Worm (Caenorhabditis elegans): ENCODE results near the gene prx-6.

prx-6 gene

ce11 chrV:4731154-4731961 lies 11.5 kb upstream of the prx-6 start, which contains the start of gene F39G3.3 (continued):
- TF ChIP-seq nfya-1 (tag; optimal IDR thresholded peaks at IDR 0.05; ENCODE audit: insufficient read depth) (peak; percentile 72), ztf-4 (tag; optimal IDR thresholded peaks at IDR 0.05) (no peak), nhr-237 (tag; optimal IDR thresholded peaks at IDR 0.05) (no peak), ceh-28 (tag; optimal IDR thresholded peaks at IDR 0.05) (no peak), nhr-67 (tag; optimal IDR thresholded peaks at IDR 0.05) (no peak), nhr-11 (tag; optimal IDR thresholded peaks at IDR 0.05) (no peak)

- peak; percentile 36 for TF ChIP-seq lin-39 (tag; optimal IDR thresholded peaks at IDR 0.05)
- TF ChIP-seq nfya-1 (tag; optimal IDR thresholded peaks at IDR 0.05; ENCODE audit: insufficient read depth), result peak; percentile 27
- TF ChIP-seq lin-15B (tag; optimal IDR thresholded peaks at IDR 0.05), result no peak
Measured at ce11 chrV:4730075-4730474, 10.2 kb upstream of the prx-6 start, which contains the start of gene tig-2. Gene tig-2, minus strand, starts transcription at chrV:4730161.

ce11 chrV:4724453-4724852 lies 4.6 kb upstream of the prx-6 start, which contains the start of gene F39G3.4:
Gene F39G3.4, plus strand, starts transcription at chrV:4724753.
- no peak for TF ChIP-seq skn-1 (tag; optimal IDR thresholded peaks at IDR 0.05)
- TF ChIP-seq nhr-77 (tag; optimal IDR thresholded peaks at IDR 0.05), result no peak
- no peak for TF ChIP-seq lin-15B (tag; optimal IDR thresholded peaks at IDR 0.05)
- TF ChIP-seq mml-1 (tag; optimal IDR thresholded peaks at IDR 0.05), result no peak

- TF ChIP-seq nhr-77 (tag; optimal IDR thresholded peaks at IDR 0.05) (no peak), zag-1 (tag; optimal IDR thresholded peaks at IDR 0.05) (no peak), lin-15B (tag; optimal IDR thresholded peaks at IDR 0.05) (no peak), nhr-25 (tag; optimal IDR thresholded peaks at IDR 0.05) (no peak), R02D3.7 (tag; optimal IDR thresholded peaks at IDR 0.05) (no peak)
Measured at ce11 chrV:4722314-4722713, 2.4 kb upstream of the prx-6 start, which contains the start of gene F39G3.5. Gene F39G3.5, plus strand, starts transcription at chrV:4722614.

- peak; percentile 16 for TF ChIP-seq pha-4 (tag; optimal IDR thresholded peaks at IDR 0.05)
- no peak for TF ChIP-seq aly-2 (tag; optimal IDR thresholded peaks at IDR 0.05)
- peak; percentile 83 for TF ChIP-seq elt-2 (tag; optimal IDR thresholded peaks at IDR 0.05)
- peak; percentile 86 for TF ChIP-seq pqm-1 (tag; optimal IDR thresholded peaks at IDR 0.05)
Measured at ce11 chrV:4720884-4721464, 1.1 kb upstream of the prx-6 start.

- TF ChIP-seq mdl-1 (tag; optimal IDR thresholded peaks at IDR 0.05), result no peak
Measured at ce11 chrV:4710464-4710863, 9.4 kb downstream of the prx-6 start, which contains the start of gene oac-24. Gene oac-24, plus strand, starts transcription at chrV:4710764.

- TF ChIP-seq nhr-77 (tag; optimal IDR thresholded peaks at IDR 0.05) (no peak), nhr-11 (tag; optimal IDR thresholded peaks at IDR 0.05) (no peak), lin-15B (tag; optimal IDR thresholded peaks at IDR 0.05) (no peak), fkh-2 (tag; optimal IDR thresholded peaks at IDR 0.05) (no peak), zag-1 (tag; optimal IDR thresholded peaks at IDR 0.05) (no peak), jun-1 (tag; optimal IDR thresholded peaks at IDR 0.05) (no peak), pha-4 (tag; optimal IDR thresholded peaks at IDR 0.05) (no peak), ceh-16 (tag; optimal IDR thresholded peaks at IDR 0.05) (no peak), egl-5 (tag; optimal IDR thresholded peaks at IDR 0.05) (no peak), nhr-12 (tag; optimal IDR thresholded peaks at IDR 0.05) (no peak), unc-62 (GFP tag; optimal IDR thresholded peaks at IDR 0.05) (no peak), aly-2 (tag; optimal IDR thresholded peaks at IDR 0.05) (no peak), nhr-67 (tag; optimal IDR thresholded peaks at IDR 0.05) (no peak), nhr-76 (tag; optimal IDR thresholded peaks at IDR 0.05) (no peak), ZK546.5 (tag; optimal IDR thresholded peaks at IDR 0.05) (no peak), unc-39 (tag; optimal IDR thresholded peaks at IDR 0.05) (no peak), snpc-4 (tag; optimal IDR thresholded peaks at IDR 0.05) (no peak), tbx-2 (tag; optimal IDR thresholded peaks at IDR 0.05) (no peak)
Measured at ce11 chrV:4707646-4708045, 12.2 kb downstream of the prx-6 start.
